Fruit fly (Drosophila melanogaster) whole organism, prepupa: ENCODE data around the gene CG8001.

Experiments
- CG10669 ChIP-seq: fragments of 200-800 bp; sonication (Bioruptor generic); optimal IDR thresholded peaks from 3 replicates; lab custom pipeline; 2018; ENCODE audit warnings: missing biosample characterization, mild to moderate bottlenecking, missing genetic modification characterization, moderate library complexity
- CG4318 ChIP-seq: fragments of 200-800 bp; sonication (Bioruptor generic); optimal IDR thresholded peaks from 3 replicates; lab custom pipeline; 2017; ENCODE audit warnings: missing biosample characterization, mild to moderate bottlenecking, missing genetic modification characterization
- CG6854 ChIP-seq: fragments of 200-800 bp; sonication (Bioruptor generic); optimal IDR thresholded peaks from 2 replicates; lab custom pipeline; 2017; ENCODE audit warnings: missing biosample characterization, mild to moderate bottlenecking, missing genetic modification characterization
- Eip78C ChIP-seq: fragments of 200-800 bp; sonication (Bioruptor generic); peaks from one replicate; lab custom pipeline; 2016; ENCODE audit warnings: missing biosample characterization, missing genetic modification characterization
- Ets21C ChIP-seq: fragments of 200-800 bp; sonication (Bioruptor generic); optimal IDR thresholded peaks from 3 replicates; lab custom pipeline; 2016; ENCODE audit warnings: missing biosample characterization, missing genetic modification characterization
- Hr38 ChIP-seq: sonication (Bioruptor generic); optimal IDR thresholded peaks from 2 replicates; lab custom pipeline; 2016; ENCODE audit warnings: missing biosample characterization, missing genetic modification characterization
- OdsH ChIP-seq: fragments of 200-800 bp; sonication (Bioruptor generic); optimal IDR thresholded peaks from 3 replicates; lab custom pipeline; 2016; ENCODE audit warnings: missing biosample characterization, missing genetic modification characterization
- Sox102F ChIP-seq: fragments of 200-800 bp; sonication (Bioruptor generic); optimal IDR thresholded peaks from 2 replicates; lab custom pipeline; 2016; ENCODE audit warnings: missing biosample characterization, mild to moderate bottlenecking, missing genetic modification characterization
- dac ChIP-seq: fragments of 200-800 bp; sonication (Bioruptor generic); optimal IDR thresholded peaks from 2 replicates; lab custom pipeline; 2017; ENCODE audit warnings: missing biosample characterization, mild to moderate bottlenecking, missing genetic modification characterization
- esn ChIP-seq: fragments of 200-800 bp; sonication (Bioruptor generic); optimal IDR thresholded peaks from 2 replicates; lab custom pipeline; 2016; ENCODE audit warnings: missing biosample characterization, mild to moderate bottlenecking, missing genetic modification characterization, moderate library complexity
- fd59A ChIP-seq: fragments of 200-800 bp; sonication (Bioruptor generic); optimal IDR thresholded peaks from 2 replicates; lab custom pipeline; 2017; ENCODE audit warnings: missing biosample characterization, mild to moderate bottlenecking, missing genetic modification characterization, missing genetic modification reagents
- fd85E ChIP-seq: fragments of 200-800 bp; sonication (Bioruptor generic); optimal IDR thresholded peaks from 3 replicates; lab custom pipeline; 2016; ENCODE audit warnings: missing biosample characterization, missing genetic modification characterization
- salr ChIP-seq, 2 experiments: fragments of 200-800 bp; sonication (Bioruptor generic); optimal IDR thresholded peaks; 3 replicates each; lab custom pipeline; 2016 to 2018; ENCODE audit warnings: missing biosample characterization in 2 of 2, missing genetic modification characterization in 2 of 2, mild to moderate bottlenecking in 1 of 2
- spab ChIP-seq: fragments of 200-800 bp; sonication (Bioruptor generic); optimal IDR thresholded peaks from 2 replicates; lab custom pipeline; 2017; ENCODE audit warnings: missing biosample characterization, mild to moderate bottlenecking, missing genetic modification characterization, missing genetic modification reagents

DNA sequence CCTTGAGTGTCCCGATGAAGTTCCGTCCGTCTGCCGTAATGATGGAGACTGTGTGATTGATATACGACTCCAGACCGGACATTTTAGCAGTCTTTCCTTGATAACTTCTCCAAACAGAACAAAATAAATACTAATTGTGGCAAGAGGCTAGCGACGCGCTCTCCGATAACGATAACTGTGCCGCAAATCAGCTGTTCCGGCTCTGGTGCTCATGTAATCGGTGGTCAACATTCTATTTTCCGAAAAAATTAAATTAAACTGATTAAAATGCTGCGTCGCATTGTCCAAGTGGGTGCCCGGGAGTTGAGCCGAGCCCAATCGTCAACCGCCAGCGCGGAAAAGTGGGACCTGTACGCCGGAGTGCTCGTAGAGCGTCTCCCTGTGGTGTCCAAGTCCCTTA lies 21.3 kb downstream of the CG8001 start, which contains the start of the genes CG2021 and mRpL46:
- TF ChIP-seq spab (GFP tag; lab: Kevin White, UChicago): no peak
- no peak for TF ChIP-seq Eip78C
- TF ChIP-seq fd85E (GFP tag; lab: Kevin White, UChicago): no peak
- TF ChIP-seq Ets21C (GFP tag; lab: Kevin White, UChicago): no peak
- TF ChIP-seq CG6854 (GFP tag; lab: Kevin White, UChicago): no peak
- TF ChIP-seq Sox102F: no peak
- no peak for TF ChIP-seq esn (GFP tag; lab: Kevin White, UChicago)
- TF ChIP-seq CG10669 (GFP tag; lab: Kevin White, UChicago): no peak
- no peak for TF ChIP-seq dac (GFP tag; lab: Kevin White, UChicago)
- TF ChIP-seq OdsH (GFP tag; lab: Kevin White, UChicago): no peak
- no peak for TF ChIP-seq CG4318 (GFP tag; lab: Kevin White, UChicago)
- no peak for TF ChIP-seq salr (GFP tag; optimal IDR thresholded peaks at IDR 0.05; lab: Kevin White, UChicago)
- no peak for TF ChIP-seq fd59A (GFP tag; lab: Kevin White, UChicago)
- TF ChIP-seq Hr38 (GFP tag; lab: Kevin White, UChicago): no peak
